Comparison of ENCODE assay signal across 4 worm cellular contexts in genomic region chrII:6348360-6348759, ce11.
TF ChIP-seq lines count a peak whose summit lies in the region.

No protein-coding gene starts in this region.

TF ChIP-seq in whole organism, L2 larva, 48 proteins besides CTCF, POLR2A, EP300 and RAD21 (continues in another document):
- TF ChIP-seq gmeb-1 (tag; optimal IDR thresholded peaks at IDR 0.05; lab: Kevin White, UChicago) (peak; percentile 83), crh-2 (tag; optimal IDR thresholded peaks at IDR 0.05; lab: Kevin White, UChicago) (peak; percentile 96), sem-4 (tag; optimal IDR thresholded peaks at IDR 0.05; lab: Kevin White, UChicago) (peak; percentile 87), lin-11 (tag; optimal IDR thresholded peaks at IDR 0.05; lab: Kevin White, UChicago) (peak; percentile 82), ceh-82 (tag; optimal IDR thresholded peaks at IDR 0.05; lab: Kevin White, UChicago) (peak; percentile 44), ama-1 (optimal IDR thresholded peaks at IDR 0.05; lab: Kevin White, UChicago) (peak; percentile 99), lin-13 (GFP tag; optimal IDR thresholded peaks at IDR 0.05; lab: Kevin White, UChicago) (peak; percentile 83), ztf-1 (GFP tag; conservative IDR thresholded peaks at IDR 0.05; lab: Robert Waterston, UW) (no peak), aly-2 (tag; optimal IDR thresholded peaks at IDR 0.05; lab: Kevin White, UChicago) (no peak), ztf-11 (tag; optimal IDR thresholded peaks at IDR 0.05; lab: Kevin White, UChicago) (no peak), lsy-2 (tag; optimal IDR thresholded peaks at IDR 0.05; lab: Kevin White, UChicago) (peak; percentile 72 to 92), F13H6.1 (tag; optimal IDR thresholded peaks at IDR 0.05; lab: Kevin White, UChicago) (peak; percentile 95), mab-5 (tag; optimal IDR thresholded peaks at IDR 0.05; lab: Kevin White, UChicago) (peak; percentile 90), alr-1 (tag; optimal IDR thresholded peaks at IDR 0.05; lab: Kevin White, UChicago) (no peak), lin-39 (tag; optimal IDR thresholded peaks at IDR 0.05; lab: Kevin White, UChicago) (no peak), nhr-21 (tag; optimal IDR thresholded peaks at IDR 0.05; lab: Kevin White, UChicago) (peak; percentile 92), R02D3.7 (tag; optimal IDR thresholded peaks at IDR 0.05; lab: Kevin White, UChicago) (no peak), elt-1 (tag; optimal IDR thresholded peaks at IDR 0.05; lab: Kevin White, UChicago) (peak; percentile 66), nhr-12 (tag; optimal IDR thresholded peaks at IDR 0.05; lab: Kevin White, UChicago) (no peak), nhr-11 (tag; optimal IDR thresholded peaks at IDR 0.05; lab: Kevin White, UChicago) (no peak), unc-55 (GFP tag; optimal IDR thresholded peaks at IDR 0.05; lab: Kevin White, UChicago) (peak; percentile 89), nhr-237 (tag; optimal IDR thresholded peaks at IDR 0.05; lab: Kevin White, UChicago) (peak; percentile 61), nhr-10 (tag; optimal IDR thresholded peaks at IDR 0.05; lab: Kevin White, UChicago) (peak; percentile 56), C34F6.9 (tag; optimal IDR thresholded peaks at IDR 0.05; lab: Kevin White, UChicago) (peak; percentile 98)

TF ChIP-seq in whole organism, L4 larva, 104 proteins besides CTCF, POLR2A, EP300 and RAD21 (continues in another document):
- peak; percentile 92 for TF ChIP-seq hmg-1.1 (GFP tag; IDR thresholded peaks at IDR 0.05; lab: Robert Waterston, UW)
- peak; percentile 39 to 42 for TF ChIP-seq daf-16 (GFP tag; optimal IDR thresholded peaks at IDR 0.05; lab: Kevin White, UChicago)
- TF ChIP-seq daf-16 (tag; optimal IDR thresholded peaks at IDR 0.05; lab: Kevin White, UChicago): peak; percentile 88
- peak; percentile 88 for TF ChIP-seq rbr-2 (tag; optimal IDR thresholded peaks at IDR 0.05; lab: Kevin White, UChicago)
- no peak for TF ChIP-seq egl-27 (tag; optimal IDR thresholded peaks at IDR 0.05; lab: Kevin White, UChicago)
- peak; percentile 54 for TF ChIP-seq F37D6.2 (tag; optimal IDR thresholded peaks at IDR 0.05; lab: Kevin White, UChicago)
- peak in 1 of 2 experiments; percentile 74 for TF ChIP-seq hif-1 (tag; optimal IDR thresholded peaks at IDR 0.05; lab: Kevin White, UChicago)
- peak; percentile 74 for TF ChIP-seq nhr-25 (tag; optimal IDR thresholded peaks at IDR 0.05; lab: Kevin White, UChicago; ENCODE audit: borderline replicate concordance, insufficient read depth)
- peak; percentile 68 for TF ChIP-seq dpl-1 (GFP tag; optimal IDR thresholded peaks at IDR 0.05; lab: Kevin White, UChicago)
- peak; percentile 79 for TF ChIP-seq nhr-48 (tag; optimal IDR thresholded peaks at IDR 0.05; lab: Kevin White, UChicago)
- 0 out of 2 replicates have a peak, but pooled peaks have one; percentile 47 for TF ChIP-seq mxl-2 (GFP tag; conservative IDR thresholded peaks at IDR 0.05; lab: Robert Waterston, UW)
- peak; percentile 65 for TF ChIP-seq nhr-6 (tag; optimal IDR thresholded peaks at IDR 0.05; lab: Kevin White, UChicago)
- 0 out of 2 replicates have a peak, but pooled peaks have one; percentile 30 for TF ChIP-seq php-3 (GFP tag; IDR thresholded peaks at IDR 0.05; lab: Robert Waterston, UW)
- TF ChIP-seq nhr-76 (tag; optimal IDR thresholded peaks at IDR 0.05; lab: Kevin White, UChicago): peak; percentile 11
- TF ChIP-seq hlh-30 (tag; optimal IDR thresholded peaks at IDR 0.05; lab: Kevin White, UChicago; ENCODE audit: insufficient read depth): peak; percentile 100
- peak; percentile 56 to 92 for TF ChIP-seq lsy-2 (tag; optimal IDR thresholded peaks at IDR 0.05; lab: Kevin White, UChicago)
- peak in 1 of 2 experiments; percentile 99 for TF ChIP-seq unc-62 (GFP tag; optimal IDR thresholded peaks at IDR 0.05 in 1 of 2; lab: Kevin White, UChicago)
- no peak for TF ChIP-seq unc-62 (tag; optimal IDR thresholded peaks at IDR 0.05; lab: Kevin White, UChicago)
- peak; percentile 99 for TF ChIP-seq ama-1 (optimal IDR thresholded peaks at IDR 0.05; lab: Kevin White, UChicago)
- TF ChIP-seq ctbp-1 (GFP tag; IDR thresholded peaks at IDR 0.05; lab: Robert Waterston, UW): peak; percentile 79
- TF ChIP-seq set-16 (GFP tag; IDR thresholded peaks at IDR 0.05; lab: Robert Waterston, UW): peak; percentile 77
- TF ChIP-seq lin-1 (GFP tag; IDR thresholded peaks at IDR 0.05; lab: Robert Waterston, UW): peak; percentile 65; the same call in 1 of the 2 replicates

TF ChIP-seq in whole organism, late embryonic, 69 proteins besides CTCF, POLR2A, EP300 and RAD21 (continues in another document):
- no peak for TF ChIP-seq zip-5 (tag; optimal IDR thresholded peaks at IDR 0.05; lab: Kevin White, UChicago)
- no peak for TF ChIP-seq tbx-7 (tag; optimal IDR thresholded peaks at IDR 0.05; lab: Kevin White, UChicago)
- peak; percentile 27 for TF ChIP-seq F13H6.1 (tag; optimal IDR thresholded peaks at IDR 0.05; lab: Kevin White, UChicago)
- TF ChIP-seq gmeb-2 (tag; optimal IDR thresholded peaks at IDR 0.05; lab: Kevin White, UChicago): no peak
- TF ChIP-seq unc-55 (GFP tag; optimal IDR thresholded peaks at IDR 0.05; lab: Kevin White, UChicago): peak; percentile 90
- TF ChIP-seq tbx-2 (tag; optimal IDR thresholded peaks at IDR 0.05; lab: Kevin White, UChicago): peak; percentile 71
- TF ChIP-seq pros-1 (tag; optimal IDR thresholded peaks at IDR 0.05; lab: Kevin White, UChicago): peak; percentile 51
- TF ChIP-seq ets-4 (tag; optimal IDR thresholded peaks at IDR 0.05; lab: Kevin White, UChicago): peak; percentile 62
- peak; percentile 75 for TF ChIP-seq ceh-31 (tag; optimal IDR thresholded peaks at IDR 0.05; lab: Kevin White, UChicago)
- TF ChIP-seq ceh-30 (tag; optimal IDR thresholded peaks at IDR 0.05; lab: Kevin White, UChicago): peak; percentile 18
- TF ChIP-seq pqm-1 (tag; optimal IDR thresholded peaks at IDR 0.05; lab: Kevin White, UChicago): peak; percentile 34
- no peak for TF ChIP-seq mec-3 (tag; optimal IDR thresholded peaks at IDR 0.05; lab: Kevin White, UChicago; ENCODE audit: borderline replicate concordance)
- TF ChIP-seq dve-1 (tag; optimal IDR thresholded peaks at IDR 0.05; lab: Kevin White, UChicago): peak; percentile 42
- TF ChIP-seq rnt-1 (tag; optimal IDR thresholded peaks at IDR 0.05; lab: Kevin White, UChicago): peak; percentile 36
- peak; percentile 8 for TF ChIP-seq C08G9.2 (tag; optimal IDR thresholded peaks at IDR 0.05; lab: Kevin White, UChicago)
- peak; percentile 36 for TF ChIP-seq hlh-8 (tag; optimal IDR thresholded peaks at IDR 0.05; lab: Kevin White, UChicago)
- peak; percentile 6 for TF ChIP-seq lin-11 (tag; optimal IDR thresholded peaks at IDR 0.05; lab: Kevin White, UChicago)
- TF ChIP-seq ref-2 (tag; optimal IDR thresholded peaks at IDR 0.05; lab: Kevin White, UChicago): peak; percentile 74
- TF ChIP-seq eyg-1 (tag; optimal IDR thresholded peaks at IDR 0.05; lab: Kevin White, UChicago): no peak
- no peak for TF ChIP-seq pag-3 (tag; optimal IDR thresholded peaks at IDR 0.05; lab: Kevin White, UChicago; ENCODE audit: borderline replicate concordance)
- peak; percentile 8 for TF ChIP-seq ceh-14 (tag; optimal IDR thresholded peaks at IDR 0.05; lab: Kevin White, UChicago)
- no peak for TF ChIP-seq K02D7.2 (tag; optimal IDR thresholded peaks at IDR 0.05; lab: Kevin White, UChicago)
- TF ChIP-seq ceh-18 (tag; optimal IDR thresholded peaks at IDR 0.05; lab: Kevin White, UChicago): peak; percentile 78
- TF ChIP-seq ceh-34 (tag; optimal IDR thresholded peaks at IDR 0.05; lab: Kevin White, UChicago): peak; percentile 63
- peak; percentile 23 for TF ChIP-seq K09A11.1 (tag; optimal IDR thresholded peaks at IDR 0.05; lab: Kevin White, UChicago; ENCODE audit: insufficient read depth)

TF ChIP-seq in whole organism, mixed stage, embryonic, 35 proteins besides CTCF, POLR2A, EP300 and RAD21 (continues in another document):
- TF ChIP-seq elt-1 (tag; optimal IDR thresholded peaks at IDR 0.05; lab: Kevin White, UChicago; ENCODE audit: borderline replicate concordance, insufficient read depth) (no peak), lsy-2 (tag; optimal IDR thresholded peaks at IDR 0.05; lab: Kevin White, UChicago) (peak; percentile 53), nhr-237 (tag; optimal IDR thresholded peaks at IDR 0.05; lab: Kevin White, UChicago) (peak; percentile 29), blmp-1 (tag; optimal IDR thresholded peaks at IDR 0.05; lab: Kevin White, UChicago) (peak; percentile 31), ceh-43 (GFP tag; optimal IDR thresholded peaks at IDR 0.05; lab: Kevin White, UChicago) (no peak), lin-32 (GFP tag; optimal IDR thresholded peaks at IDR 0.05; lab: Kevin White, UChicago) (no peak), unc-39 (tag; optimal IDR thresholded peaks at IDR 0.05; lab: Kevin White, UChicago) (no peak), ham-2 (GFP tag; optimal IDR thresholded peaks at IDR 0.05; lab: Kevin White, UChicago) (peak; percentile 68), cnd-1 (tag; optimal IDR thresholded peaks at IDR 0.05; lab: Kevin White, UChicago) (no peak), sptf-1 (tag; optimal IDR thresholded peaks at IDR 0.05; lab: Kevin White, UChicago) (no peak), snpc-4 (tag; optimal IDR thresholded peaks at IDR 0.05; lab: Kevin White, UChicago) (no peak), ceh-39 (tag; optimal IDR thresholded peaks at IDR 0.05; lab: Kevin White, UChicago) (no peak), unc-120 (tag; optimal IDR thresholded peaks at IDR 0.05; lab: Kevin White, UChicago; ENCODE audit: poor library complexity, severe bottlenecking) (peak; percentile 36), ceh-83 (GFP tag; optimal IDR thresholded peaks at IDR 0.05; lab: Kevin White, UChicago) (no peak), ztf-11 (tag; optimal IDR thresholded peaks at IDR 0.05; lab: Kevin White, UChicago) (peak; percentile 25), nhr-28 (tag; optimal IDR thresholded peaks at IDR 0.05; lab: Kevin White, UChicago) (no peak), sem-2 (GFP tag; optimal IDR thresholded peaks at IDR 0.05; lab: Kevin White, UChicago) (no peak), pha-4 (tag; optimal IDR thresholded peaks at IDR 0.05; lab: Kevin White, UChicago) (peak; percentile 91), flh-1 (GFP tag; optimal IDR thresholded peaks at IDR 0.05; lab: Kevin White, UChicago) (no peak), ces-1 (GFP tag; optimal IDR thresholded peaks at IDR 0.05; lab: Kevin White, UChicago) (no peak), mep-1 (tag; optimal IDR thresholded peaks at IDR 0.05; lab: Kevin White, UChicago) (peak; percentile 74), bed-3 (GFP tag; optimal IDR thresholded peaks at IDR 0.05; lab: Kevin White, UChicago) (no peak), tbx-8 (GFP tag; optimal IDR thresholded peaks at IDR 0.05; lab: Kevin White, UChicago) (no peak), nhr-76 (tag; optimal IDR thresholded peaks at IDR 0.05; lab: Kevin White, UChicago) (no peak), nhr-2 (tag; optimal IDR thresholded peaks at IDR 0.05; lab: Kevin White, UChicago) (peak; percentile 22), hlh-1 (tag; optimal IDR thresholded peaks at IDR 0.05; lab: Kevin White, UChicago) (peak; percentile 87), nhr-12 (tag; optimal IDR thresholded peaks at IDR 0.05; lab: Kevin White, UChicago) (no peak), mls-2 (tag; optimal IDR thresholded peaks at IDR 0.05; lab: Kevin White, UChicago) (no peak), drap-1 (GFP tag; optimal IDR thresholded peaks at IDR 0.05; lab: Kevin White, UChicago) (no peak), mab-5 (tag; optimal IDR thresholded peaks at IDR 0.05; lab: Kevin White, UChicago) (no peak)
